Worm (Caenorhabditis elegans) whole organism, L1 larva: Measurements from ENCODE around the gene zak-1.

Source experiments
- ama-1 ChIP-seq: fragments of 150-350 bp; optimal IDR thresholded peaks from 2 replicates; lab custom pipeline; 2014
- blmp-1 ChIP-seq: fragments of 150-350 bp; optimal IDR thresholded peaks from 2 replicates; lab custom pipeline; 2014; ENCODE audit warnings: missing biosample characterization, missing genetic modification characterization
- ceh-82 ChIP-seq, 3 experiments: fragments of 150-350 bp in 1 of 3; sonication (generic microtip) in 2 of 3; optimal IDR thresholded peaks; 2 replicates each; lab custom pipeline; 2014 to 2017; ENCODE audit warnings: missing biosample characterization in 3 of 3, missing genetic modification characterization in 3 of 3
- ceh-88 ChIP-seq: fragments of 200-800 bp; sonication (Bioruptor generic); IDR thresholded peaks from 2 replicates; pipeline ENCODE4 v1.3.6; 2022; ENCODE audit warnings: missing genetic modification characterization, missing compliant biosample characterization
- ceh-90 ChIP-seq: sonication (generic microtip); optimal IDR thresholded peaks from 2 replicates; lab custom pipeline; 2016; ENCODE audit warnings: missing genetic modification characterization, missing compliant biosample characterization
- ces-1 ChIP-seq: fragments of 150-350 bp; optimal IDR thresholded peaks from 2 replicates; lab custom pipeline; 2014; ENCODE audit warnings: missing biosample characterization, missing genetic modification reagents, missing genetic modification characterization
- dpl-1 ChIP-seq, 3 experiments: fragments of 150-350 bp in 2 of 3; sonication (generic microtip) in 1 of 3; optimal IDR thresholded peaks; 2 replicates each; lab custom pipeline; 2014 to 2017; ENCODE audit warnings: missing biosample characterization in 3 of 3, missing genetic modification characterization in 3 of 3, missing genetic modification reagents in 3 of 3
- dsc-1 ChIP-seq: sonication (generic microtip); optimal IDR thresholded peaks from 2 replicates; lab custom pipeline; 2016; ENCODE audit warnings: mild to moderate bottlenecking, missing genetic modification characterization, missing compliant biosample characterization
- efl-1 ChIP-seq, 4 experiments: fragments of 150-350 bp; optimal IDR thresholded peaks in 3 of 4; peaks in 1 of 4; 1 replicate in 1 of 4; 2 replicates in 3 of 4; lab custom pipeline; 2014; ENCODE audit warnings: missing biosample characterization in 2 of 4, missing genetic modification characterization in 2 of 4, missing genetic modification reagents in 2 of 4
- egl-27 ChIP-seq, 2 experiments: fragments of 150-350 bp in 1 of 2; sonication (generic microtip); optimal IDR thresholded peaks; 3 replicates each; lab custom pipeline; 2017 to 2018; ENCODE audit warnings: missing biosample characterization in 2 of 2, missing genetic modification characterization in 2 of 2, missing genetic modification reagents in 2 of 2
- elt-3 ChIP-seq, 6 experiments: fragments of 150-350 bp in 1 of 6; sonication (generic microtip); optimal IDR thresholded peaks; 2 replicates each; lab custom pipeline; 2017 to 2018; ENCODE audit warnings: missing biosample characterization in 6 of 6, missing genetic modification characterization in 6 of 6, inconsistent platforms in 1 of 6
- fkh-8 ChIP-seq: sonication (generic microtip); optimal IDR thresholded peaks from 2 replicates; lab custom pipeline; 2016; ENCODE audit warnings: mild to moderate bottlenecking, missing genetic modification characterization, missing compliant biosample characterization
- grh-1 ChIP-seq: fragments of 200-800 bp; sonication (Bioruptor generic); IDR thresholded peaks from 2 replicates; pipeline ENCODE4 v1.3.6; 2022; ENCODE audit warnings: missing genetic modification reagents, missing genetic modification characterization, missing compliant biosample characterization
- hlh-17 ChIP-seq: fragments of 200-800 bp; sonication (Bioruptor generic); optimal IDR thresholded peaks from 2 replicates; lab custom pipeline; 2018; ENCODE audit warnings: missing genetic modification characterization, mild to moderate bottlenecking, missing compliant biosample characterization, moderate library complexity, borderline replicate concordance
- irx-1 ChIP-seq: sonication (generic microtip); optimal IDR thresholded peaks from 2 replicates; lab custom pipeline; 2016; ENCODE audit warnings: missing genetic modification characterization, missing compliant biosample characterization
- isw-1 ChIP-seq: fragments of 200-800 bp; sonication (Bioruptor generic); IDR thresholded peaks from 2 replicates; pipeline ENCODE4 v1.3.6; 2022; ENCODE audit warnings: missing genetic modification characterization, missing compliant biosample characterization
- lin-14 ChIP-seq: fragments of 200-800 bp; sonication (Bioruptor generic); optimal IDR thresholded peaks from 2 replicates; lab custom pipeline; 2018; ENCODE audit warnings: mild to moderate bottlenecking, missing genetic modification characterization, moderate library complexity, missing compliant biosample characterization
- lin-39 ChIP-seq: fragments of 150-350 bp; optimal IDR thresholded peaks from 2 replicates; lab custom pipeline; 2014; ENCODE audit warnings: missing biosample characterization, missing genetic modification reagents, missing genetic modification characterization
- lir-3 ChIP-seq: sonication (generic microtip); optimal IDR thresholded peaks from 2 replicates; lab custom pipeline; 2016; ENCODE audit warnings: mild to moderate bottlenecking, missing genetic modification characterization, moderate library complexity, missing compliant biosample characterization; ENCODE audit not compliant: poor library complexity
- lsy-2 ChIP-seq, 2 experiments: fragments of 150-350 bp; optimal IDR thresholded peaks; 2 replicates each; lab custom pipeline; 2014; ENCODE audit warnings: missing biosample characterization in 2 of 2, missing genetic modification characterization in 2 of 2
- mdl-1 ChIP-seq, 2 experiments: fragments of 150-350 bp; optimal IDR thresholded peaks; 2 replicates each; lab custom pipeline; 2014 to 2017; ENCODE audit warnings: missing biosample characterization in 2 of 2, missing genetic modification characterization in 2 of 2, inconsistent platforms in 1 of 2
- nhr-19 ChIP-seq: fragments of 200-800 bp; sonication (Bioruptor generic); conservative IDR thresholded peaks from 2 replicates; pipeline ENCODE4 v1.3.6; 2022; ENCODE audit warnings: missing genetic modification characterization, missing compliant biosample characterization
- nhr-20 ChIP-seq: sonication (generic microtip); optimal IDR thresholded peaks from 2 replicates; lab custom pipeline; 2016; ENCODE audit warnings: mild to moderate bottlenecking, missing genetic modification characterization, missing compliant biosample characterization
- nhr-47 ChIP-seq: sonication (generic microtip); optimal IDR thresholded peaks from 2 replicates; lab custom pipeline; 2016; ENCODE audit warnings: mild to moderate bottlenecking, missing genetic modification characterization, moderate library complexity, missing compliant biosample characterization
- nhr-71 ChIP-seq: sonication (generic microtip); optimal IDR thresholded peaks from 2 replicates; lab custom pipeline; 2016; ENCODE audit warnings: mild to moderate bottlenecking, missing genetic modification characterization, moderate library complexity, missing compliant biosample characterization
- nhr-84 ChIP-seq: sonication (generic microtip); optimal IDR thresholded peaks from 2 replicates; lab custom pipeline; 2017; ENCODE audit warnings: missing biosample characterization, missing genetic modification characterization
- nhr-90 ChIP-seq: sonication (generic microtip); optimal IDR thresholded peaks from 2 replicates; lab custom pipeline; 2016; ENCODE audit warnings: mild to moderate bottlenecking, missing genetic modification characterization, missing compliant biosample characterization; ENCODE audit not compliant: poor library complexity
- pax-3 ChIP-seq: fragments of 200-800 bp; sonication (Bioruptor generic); optimal IDR thresholded peaks from 2 replicates; lab custom pipeline; 2018; ENCODE audit warnings: mild to moderate bottlenecking, missing genetic modification characterization, moderate library complexity, missing compliant biosample characterization
- rnt-1 ChIP-seq: sonication (generic microtip); optimal IDR thresholded peaks from 2 replicates; lab custom pipeline; 2016; ENCODE audit warnings: mild to moderate bottlenecking, missing genetic modification characterization, moderate library complexity, missing compliant biosample characterization
- snu-23 ChIP-seq: sonication (generic microtip); optimal IDR thresholded peaks from 2 replicates; lab custom pipeline; 2016; ENCODE audit warnings: missing genetic modification characterization, missing compliant biosample characterization
- sptf-1 ChIP-seq: fragments of 150-350 bp; optimal IDR thresholded peaks from 2 replicates; lab custom pipeline; 2014; ENCODE audit warnings: missing biosample characterization, missing genetic modification characterization
- sup-37 ChIP-seq: fragments of 200-800 bp; sonication (Bioruptor generic); optimal IDR thresholded peaks from 2 replicates; lab custom pipeline; 2018; ENCODE audit warnings: mild to moderate bottlenecking, missing genetic modification characterization, missing compliant biosample characterization
- swsn-7 ChIP-seq: sonication (generic microtip); optimal IDR thresholded peaks from 2 replicates; lab custom pipeline; 2016; ENCODE audit warnings: missing genetic modification characterization, missing compliant biosample characterization
- tbx-2 ChIP-seq: sonication (generic microtip); optimal IDR thresholded peaks from 2 replicates; lab custom pipeline; 2016; ENCODE audit warnings: missing genetic modification characterization, missing compliant biosample characterization
- unc-130 ChIP-seq: fragments of 150-350 bp; optimal IDR thresholded peaks from 2 replicates; lab custom pipeline; 2017; ENCODE audit warnings: missing biosample characterization, missing genetic modification characterization, inconsistent platforms
- unc-62 ChIP-seq: fragments of 150-350 bp; optimal IDR thresholded peaks from 2 replicates; lab custom pipeline; 2014; ENCODE audit warnings: missing biosample characterization, missing genetic modification reagents, missing genetic modification characterization
- unc-98 ChIP-seq: fragments of 200-800 bp; sonication (Bioruptor generic); IDR thresholded peaks from 2 replicates; pipeline ENCODE4 v1.3.6; 2022; ENCODE audit warnings: missing genetic modification characterization, missing compliant biosample characterization
- xbp-1 ChIP-seq: sonication (generic microtip); optimal IDR thresholded peaks from 2 replicates; lab custom pipeline; 2016; ENCODE audit warnings: missing genetic modification characterization, missing compliant biosample characterization
- zip-4 ChIP-seq: fragments of 200-800 bp; sonication (Bioruptor generic); optimal IDR thresholded peaks from 2 replicates; lab custom pipeline; 2018; ENCODE audit warnings: mild to moderate bottlenecking, missing genetic modification characterization, moderate library complexity, missing compliant biosample characterization
- ztf-11 ChIP-seq, 2 experiments: sonication (generic microtip); optimal IDR thresholded peaks; 2 replicates each; lab custom pipeline; 2016 to 2017; ENCODE audit warnings: missing genetic modification characterization in 2 of 2, missing biosample characterization in 1 of 2, missing compliant biosample characterization in 1 of 2
- ztf-4 ChIP-seq: fragments of 150-350 bp; optimal IDR thresholded peaks from 2 replicates; lab custom pipeline; 2014; ENCODE audit warnings: missing biosample characterization, missing genetic modification characterization

The zak-1 gene

ce11 chrIII:6873724-6874123, 17.1 kb upstream of the zak-1 start (continued):
- TF ChIP-seq lin-14 (peak; percentile 81), nhr-47 (tag; lab: Kevin White, UChicago) (peak; percentile 50)
- TF ChIP-seq, all 84 proteins: peak for 16

DNA sequence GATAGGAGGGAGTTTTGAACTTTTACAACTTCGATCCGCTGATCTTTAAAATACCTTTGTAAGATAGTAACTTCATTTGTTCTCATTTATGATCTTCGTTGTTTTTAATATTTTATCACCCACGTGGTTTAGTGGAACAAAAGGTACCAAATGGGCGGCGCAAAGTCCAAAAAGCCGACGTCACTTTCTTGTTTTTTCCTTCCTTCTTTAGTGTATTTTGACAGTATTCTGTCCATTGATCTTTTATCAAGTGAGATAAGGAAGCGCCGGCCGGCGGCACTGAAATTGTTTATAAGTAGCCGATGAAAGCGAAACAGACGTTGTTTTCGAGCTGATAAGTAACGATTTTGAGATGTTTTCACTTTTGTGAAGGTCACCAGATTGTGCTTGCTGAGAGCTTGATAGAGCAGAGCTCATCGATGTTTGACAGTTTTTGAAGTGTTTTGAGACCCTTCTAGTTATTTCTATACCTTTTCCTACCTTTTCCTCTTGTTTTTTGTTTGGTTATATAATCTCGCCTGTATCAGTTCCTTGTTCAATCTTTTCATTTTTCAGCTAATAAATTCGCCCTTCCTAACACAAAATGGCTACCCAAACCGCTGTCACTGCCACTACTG, 16.0 kb upstream of the zak-1 start, which contains the start of gene K04C2.3:
K04C2.3 (plus strand) TSS at position 556 of the 617 bp plus-strand sequence.
- TF ChIP-seq tbx-2 = peak; percentile 6
- TF ChIP-seq zip-4 (GFP tag; lab: Kevin White, UChicago) = no peak
- peak in 2 of 6 experiments; percentile 10 for TF ChIP-seq elt-3 (tag; optimal IDR thresholded peaks at IDR 0.05; lab: Kevin White, UChicago)
- peak; percentile 6 for TF ChIP-seq nhr-20
- peak; percentile 20 for TF ChIP-seq nhr-71
- TF ChIP-seq nhr-19 = peak; percentile 15; the same call in 1 of the 2 replicates
- TF ChIP-seq rnt-1 = peak; percentile 26
- TF ChIP-seq efl-1 (optimal IDR thresholded peaks at IDR 0.05; lab: Kevin White, UChicago) = no peak
- peak in 1 of 2 experiments; percentile 71 for TF ChIP-seq efl-1 (GFP tag; optimal IDR thresholded peaks at IDR 0.05 in 1 of 2; lab: Kevin White, UChicago)
- peak; percentile 28; the same call in 1 of the 2 replicates for TF ChIP-seq ceh-88 (GFP tag; lab: Robert Waterston, UW)
- no peak for TF ChIP-seq egl-27 (tag; optimal IDR thresholded peaks at IDR 0.05; lab: Kevin White, UChicago)
- no peak for TF ChIP-seq grh-1 (GFP tag; lab: Robert Waterston, UW)
- peak; percentile 19 for TF ChIP-seq blmp-1

ce11 chrIII:6871668-6872067, 15.1 kb upstream of the zak-1 start:
- no peak for TF ChIP-seq zip-4 (GFP tag; lab: Kevin White, UChicago)
- no peak for TF ChIP-seq dsc-1
- TF ChIP-seq nhr-47 (tag; lab: Kevin White, UChicago) = no peak
- peak in 1 of 3 experiments; percentile 24 for TF ChIP-seq ceh-82 (tag; optimal IDR thresholded peaks at IDR 0.05; lab: Kevin White, UChicago)
- no peak for TF ChIP-seq ces-1 (GFP tag; lab: Kevin White, UChicago)
- TF ChIP-seq elt-3 (tag; optimal IDR thresholded peaks at IDR 0.05; lab: Kevin White, UChicago) = no peak
- no peak for TF ChIP-seq nhr-84 (tag; lab: Kevin White, UChicago)
- no peak for TF ChIP-seq sptf-1 (tag; lab: Kevin White, UChicago)
- TF ChIP-seq rnt-1 = peak; percentile 12
- TF ChIP-seq unc-62 = no peak
- TF ChIP-seq isw-1 (GFP tag; lab: Robert Waterston, UW) = no peak
- no peak for TF ChIP-seq ztf-4 (tag; lab: Kevin White, UChicago)
- TF ChIP-seq unc-98 (GFP tag; lab: Robert Waterston, UW) = no peak
- no peak for TF ChIP-seq egl-27 (tag; optimal IDR thresholded peaks at IDR 0.05; lab: Kevin White, UChicago)
- no peak for TF ChIP-seq dpl-1 (GFP tag; optimal IDR thresholded peaks at IDR 0.05; lab: Kevin White, UChicago)
- TF ChIP-seq ama-1 (lab: Kevin White, UChicago) = no peak
- TF ChIP-seq tbx-2 = peak; percentile 2
- TF ChIP-seq sup-37 = no peak
- TF ChIP-seq pax-3 (tag; lab: Kevin White, UChicago) = no peak
- TF ChIP-seq ztf-11 (tag; optimal IDR thresholded peaks at IDR 0.05; lab: Kevin White, UChicago) = no peak
- TF ChIP-seq lin-14 = peak; percentile 49

DNA sequence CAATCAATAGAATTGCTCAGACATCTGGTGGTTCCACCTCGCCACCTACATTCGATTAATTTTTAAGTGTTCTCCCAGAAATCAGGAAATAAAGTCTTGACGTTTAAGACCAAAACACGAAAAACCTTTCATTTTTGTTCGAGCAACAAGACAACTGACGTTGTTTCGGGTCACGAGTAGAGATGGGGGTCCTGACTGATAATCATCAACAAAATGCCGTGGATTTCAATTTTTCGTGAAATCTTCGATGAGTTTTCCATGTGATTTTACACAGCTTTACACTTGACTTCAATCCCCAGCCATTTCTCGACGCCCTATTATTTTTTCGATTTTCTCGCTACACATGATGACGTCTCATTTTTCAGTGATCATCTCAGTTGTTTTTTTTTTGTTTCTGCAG, 14.5 kb upstream of the zak-1 start:
- TF ChIP-seq efl-1 (optimal IDR thresholded peaks at IDR 0.05; lab: Kevin White, UChicago) (peak in 1 of 2 experiments; percentile 45), efl-1 (GFP tag; optimal IDR thresholded peaks at IDR 0.05 in 1 of 2; lab: Kevin White, UChicago) (peak in 1 of 2 experiments; percentile 58), hlh-17 (GFP tag; lab: Kevin White, UChicago) (no peak), irx-1 (tag; lab: Kevin White, UChicago) (no peak), nhr-19 (peak; percentile 72), nhr-84 (tag; lab: Kevin White, UChicago) (no peak), lsy-2 (tag; optimal IDR thresholded peaks at IDR 0.05; lab: Kevin White, UChicago) (peak; percentile 47 to 62), snu-23 (GFP tag; lab: Kevin White, UChicago) (peak; percentile 59), lir-3 (no peak), ceh-90 (tag; lab: Kevin White, UChicago) (no peak), isw-1 (GFP tag; lab: Robert Waterston, UW) (no peak), ztf-4 (tag; lab: Kevin White, UChicago) (no peak), unc-130 (tag; lab: Kevin White, UChicago) (peak; percentile 80), dsc-1 (no peak), xbp-1 (tag; lab: Kevin White, UChicago) (peak; percentile 20), mdl-1 (tag; optimal IDR thresholded peaks at IDR 0.05; lab: Kevin White, UChicago) (peak in 1 of 2 experiments; percentile 35), rnt-1 (peak; percentile 74), lin-39 (tag; lab: Kevin White, UChicago) (no peak), nhr-90 (tag; lab: Kevin White, UChicago) (no peak), tbx-2 (no peak), nhr-71 (peak; percentile 95), nhr-20 (peak; percentile 16), nhr-47 (tag; lab: Kevin White, UChicago) (peak; percentile 9), fkh-8 (peak; percentile 48), swsn-7 (peak; percentile 8), lin-14 (peak; percentile 66), ama-1 (lab: Kevin White, UChicago) (no peak)
